Worm (Caenorhabditis elegans) whole organism, L1 larva: Measurements from ENCODE around the gene K06A4.7.

Experiments used
- C04F5.9 ChIP-seq: sonication (generic microtip); optimal IDR thresholded peaks from 2 replicates; lab custom pipeline; 2016; ENCODE audit warnings: missing genetic modification characterization, missing compliant biosample characterization
- F16B12.6 ChIP-seq: fragments of 150-350 bp; optimal IDR thresholded peaks from 2 replicates; lab custom pipeline; 2014; ENCODE audit warnings: missing biosample characterization, missing genetic modification characterization
- Y116A8C.19 ChIP-seq: sonication (generic microtip); optimal IDR thresholded peaks from 2 replicates; lab custom pipeline; 2016; ENCODE audit warnings: missing compliant biosample characterization, missing genetic modification characterization, borderline replicate concordance
- aha-1 ChIP-seq: fragments of 150-350 bp; optimal IDR thresholded peaks from 2 replicates; lab custom pipeline; 2014; ENCODE audit warnings: missing biosample characterization, missing genetic modification characterization
- alr-1 ChIP-seq: fragments of 200-800 bp; sonication (Bioruptor generic); optimal IDR thresholded peaks from 2 replicates; lab custom pipeline; 2018; ENCODE audit warnings: borderline replicate concordance, mild to moderate bottlenecking, missing genetic modification characterization, missing compliant biosample characterization
- aly-2 ChIP-seq: fragments of 150-350 bp; optimal IDR thresholded peaks from 2 replicates; lab custom pipeline; 2014; ENCODE audit warnings: missing biosample characterization, missing genetic modification characterization
- blmp-1 ChIP-seq: fragments of 150-350 bp; optimal IDR thresholded peaks from 2 replicates; lab custom pipeline; 2014; ENCODE audit warnings: missing biosample characterization, missing genetic modification characterization
- ceh-63 ChIP-seq: fragments of 200-800 bp; sonication (Bioruptor generic); optimal IDR thresholded peaks from 2 replicates; lab custom pipeline; 2018; ENCODE audit warnings: mild to moderate bottlenecking, missing genetic modification characterization, missing compliant biosample characterization
- ceh-82 ChIP-seq, 3 experiments: fragments of 150-350 bp in 1 of 3; sonication (generic microtip) in 2 of 3; optimal IDR thresholded peaks; 2 replicates each; lab custom pipeline; 2014 to 2017; ENCODE audit warnings: missing biosample characterization in 3 of 3, missing genetic modification characterization in 3 of 3
- ceh-90 ChIP-seq: sonication (generic microtip); optimal IDR thresholded peaks from 2 replicates; lab custom pipeline; 2016; ENCODE audit warnings: missing genetic modification characterization, missing compliant biosample characterization
- ces-1 ChIP-seq: fragments of 150-350 bp; optimal IDR thresholded peaks from 2 replicates; lab custom pipeline; 2014; ENCODE audit warnings: missing biosample characterization, missing genetic modification reagents, missing genetic modification characterization
- dsc-1 ChIP-seq: sonication (generic microtip); optimal IDR thresholded peaks from 2 replicates; lab custom pipeline; 2016; ENCODE audit warnings: mild to moderate bottlenecking, missing genetic modification characterization, missing compliant biosample characterization
- efl-3 ChIP-seq: fragments of 200-800 bp; sonication (Bioruptor generic); optimal IDR thresholded peaks from 2 replicates; lab custom pipeline; 2018; ENCODE audit warnings: mild to moderate bottlenecking, missing genetic modification characterization, missing compliant biosample characterization
- egl-13 ChIP-seq: sonication (generic microtip); optimal IDR thresholded peaks from 2 replicates; lab custom pipeline; 2016; ENCODE audit warnings: missing genotype, missing genetic modification reagents, missing genetic modification characterization, missing compliant biosample characterization
- egl-27 ChIP-seq, 2 experiments: fragments of 150-350 bp in 1 of 2; sonication (generic microtip); optimal IDR thresholded peaks; 3 replicates each; lab custom pipeline; 2017 to 2018; ENCODE audit warnings: missing biosample characterization in 2 of 2, missing genetic modification characterization in 2 of 2, missing genetic modification reagents in 2 of 2
- elt-2 ChIP-seq: sonication (generic microtip); optimal IDR thresholded peaks from 2 replicates; lab custom pipeline; 2016; ENCODE audit warnings: missing genetic modification characterization, mild to moderate bottlenecking, inconsistent platforms, missing compliant biosample characterization, missing genetic modification reagents
- elt-3 ChIP-seq, 6 experiments: fragments of 150-350 bp in 1 of 6; sonication (generic microtip); optimal IDR thresholded peaks; 2 replicates each; lab custom pipeline; 2017 to 2018; ENCODE audit warnings: missing biosample characterization in 6 of 6, missing genetic modification characterization in 6 of 6, inconsistent platforms in 1 of 6
- fkh-4 ChIP-seq: sonication (generic microtip); optimal IDR thresholded peaks from 2 replicates; lab custom pipeline; 2016; ENCODE audit warnings: missing compliant biosample characterization, missing genetic modification characterization, borderline replicate concordance
- fkh-8 ChIP-seq: sonication (generic microtip); optimal IDR thresholded peaks from 2 replicates; lab custom pipeline; 2016; ENCODE audit warnings: mild to moderate bottlenecking, missing genetic modification characterization, missing compliant biosample characterization
- hlh-17 ChIP-seq: fragments of 200-800 bp; sonication (Bioruptor generic); optimal IDR thresholded peaks from 2 replicates; lab custom pipeline; 2018; ENCODE audit warnings: missing genetic modification characterization, mild to moderate bottlenecking, missing compliant biosample characterization, moderate library complexity, borderline replicate concordance
- irx-1 ChIP-seq: sonication (generic microtip); optimal IDR thresholded peaks from 2 replicates; lab custom pipeline; 2016; ENCODE audit warnings: missing genetic modification characterization, missing compliant biosample characterization
- isw-1 ChIP-seq: fragments of 200-800 bp; sonication (Bioruptor generic); IDR thresholded peaks from 2 replicates; pipeline ENCODE4 v1.3.6; 2022; ENCODE audit warnings: missing genetic modification characterization, missing compliant biosample characterization
- jun-1 ChIP-seq: fragments of 150-350 bp; optimal IDR thresholded peaks from 2 replicates; lab custom pipeline; 2014; ENCODE audit warnings: missing biosample characterization, missing genetic modification reagents, missing genetic modification characterization
- lin-13 ChIP-seq: fragments of 150-350 bp; optimal IDR thresholded peaks from 2 replicates; lab custom pipeline; 2014; ENCODE audit warnings: missing biosample characterization, missing genetic modification reagents, missing genetic modification characterization
- lin-35 ChIP-seq, 2 experiments: fragments of 150-350 bp; optimal IDR thresholded peaks; 2 replicates each; lab custom pipeline; 2014; ENCODE audit warnings: missing biosample characterization in 2 of 2, missing genetic modification characterization in 2 of 2, missing genetic modification reagents in 2 of 2
- lin-39 ChIP-seq: fragments of 150-350 bp; optimal IDR thresholded peaks from 2 replicates; lab custom pipeline; 2014; ENCODE audit warnings: missing biosample characterization, missing genetic modification reagents, missing genetic modification characterization
- lsy-2 ChIP-seq, 2 experiments: fragments of 150-350 bp; optimal IDR thresholded peaks; 2 replicates each; lab custom pipeline; 2014; ENCODE audit warnings: missing biosample characterization in 2 of 2, missing genetic modification characterization in 2 of 2
- mab-9 ChIP-seq: fragments of 200-800 bp; sonication (Bioruptor generic); IDR thresholded peaks from 2 replicates; pipeline ENCODE4 v1.3.6; 2022; ENCODE audit warnings: missing genetic modification reagents, missing genetic modification characterization, missing compliant biosample characterization
- mef-2 ChIP-seq: fragments of 150-350 bp; optimal IDR thresholded peaks from 2 replicates; lab custom pipeline; 2014; ENCODE audit warnings: missing biosample characterization, missing genetic modification characterization
- nhr-12 ChIP-seq: sonication (generic microtip); optimal IDR thresholded peaks from 2 replicates; lab custom pipeline; 2017; ENCODE audit warnings: missing biosample characterization, missing genetic modification characterization
- nhr-28 ChIP-seq: fragments of 150-350 bp; optimal IDR thresholded peaks from 2 replicates; lab custom pipeline; 2014; ENCODE audit warnings: missing biosample characterization, missing genetic modification characterization
- nhr-47 ChIP-seq: sonication (generic microtip); optimal IDR thresholded peaks from 2 replicates; lab custom pipeline; 2016; ENCODE audit warnings: mild to moderate bottlenecking, missing genetic modification characterization, moderate library complexity, missing compliant biosample characterization
- nhr-71 ChIP-seq: sonication (generic microtip); optimal IDR thresholded peaks from 2 replicates; lab custom pipeline; 2016; ENCODE audit warnings: mild to moderate bottlenecking, missing genetic modification characterization, moderate library complexity, missing compliant biosample characterization
- nhr-76 ChIP-seq: sonication (generic microtip); optimal IDR thresholded peaks from 2 replicates; lab custom pipeline; 2017; ENCODE audit warnings: missing biosample characterization, missing genetic modification characterization
- nhr-84 ChIP-seq: sonication (generic microtip); optimal IDR thresholded peaks from 2 replicates; lab custom pipeline; 2017; ENCODE audit warnings: missing biosample characterization, missing genetic modification characterization
- nhr-90 ChIP-seq: sonication (generic microtip); optimal IDR thresholded peaks from 2 replicates; lab custom pipeline; 2016; ENCODE audit warnings: mild to moderate bottlenecking, missing genetic modification characterization, missing compliant biosample characterization; ENCODE audit not compliant: poor library complexity
- pax-3 ChIP-seq: fragments of 200-800 bp; sonication (Bioruptor generic); optimal IDR thresholded peaks from 2 replicates; lab custom pipeline; 2018; ENCODE audit warnings: mild to moderate bottlenecking, missing genetic modification characterization, moderate library complexity, missing compliant biosample characterization
- rnt-1 ChIP-seq: sonication (generic microtip); optimal IDR thresholded peaks from 2 replicates; lab custom pipeline; 2016; ENCODE audit warnings: mild to moderate bottlenecking, missing genetic modification characterization, moderate library complexity, missing compliant biosample characterization
- skn-1 ChIP-seq: fragments of 150-350 bp; optimal IDR thresholded peaks from 2 replicates; lab custom pipeline; 2014; ENCODE audit warnings: missing biosample characterization, missing genetic modification characterization
- sox-4 ChIP-seq: sonication (generic microtip); optimal IDR thresholded peaks from 2 replicates; lab custom pipeline; 2016; ENCODE audit warnings: missing genetic modification characterization, missing compliant biosample characterization
- swsn-7 ChIP-seq: sonication (generic microtip); optimal IDR thresholded peaks from 2 replicates; lab custom pipeline; 2016; ENCODE audit warnings: missing genetic modification characterization, missing compliant biosample characterization
- tlp-1 ChIP-seq: fragments of 150-350 bp; optimal IDR thresholded peaks from 2 replicates; lab custom pipeline; 2014; ENCODE audit warnings: missing biosample characterization, missing genetic modification characterization
- unc-30 ChIP-seq: sonication (generic microtip); optimal IDR thresholded peaks from 2 replicates; lab custom pipeline; 2017; ENCODE audit warnings: missing biosample characterization, missing genetic modification characterization
- zip-4 ChIP-seq: fragments of 200-800 bp; sonication (Bioruptor generic); optimal IDR thresholded peaks from 2 replicates; lab custom pipeline; 2018; ENCODE audit warnings: mild to moderate bottlenecking, missing genetic modification characterization, moderate library complexity, missing compliant biosample characterization

Gene K06A4.7

DNA sequence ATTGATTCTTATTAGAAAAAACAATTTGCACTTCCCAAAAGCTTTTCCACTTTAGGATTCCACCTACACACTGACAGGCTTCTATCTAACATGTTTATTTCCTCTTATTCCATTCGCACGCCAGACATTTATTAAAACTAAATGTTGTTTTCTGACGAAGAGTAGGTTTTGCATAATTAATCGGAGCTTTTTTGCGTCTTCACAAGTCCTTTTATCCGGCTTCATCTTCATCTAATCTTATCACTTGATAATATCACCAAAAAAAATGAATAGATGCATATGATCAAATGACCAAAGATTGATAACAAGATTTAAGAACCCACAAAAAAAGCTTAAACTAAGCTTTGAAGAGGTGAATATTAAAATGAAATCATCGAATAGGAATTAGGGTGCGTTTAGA is 25.8 kb downstream of the K06A4.7 start:
- no peak for TF ChIP-seq ceh-82 (tag; optimal IDR thresholded peaks at IDR 0.05; lab: Kevin White, UChicago)
- TF ChIP-seq pax-3 (tag; lab: Kevin White, UChicago), result peak; percentile 80
- no peak for TF ChIP-seq lin-39 (tag; lab: Kevin White, UChicago)
- no peak for TF ChIP-seq lsy-2 (tag; optimal IDR thresholded peaks at IDR 0.05; lab: Kevin White, UChicago)
- no peak for TF ChIP-seq ces-1 (GFP tag; lab: Kevin White, UChicago)
- no peak for TF ChIP-seq F16B12.6
- TF ChIP-seq sox-4 (tag; lab: Kevin White, UChicago), result peak; percentile 45
- peak; percentile 47 for TF ChIP-seq egl-13 (tag; lab: Kevin White, UChicago)
- peak; percentile 16 for TF ChIP-seq fkh-8
- TF ChIP-seq nhr-71 (tag; lab: Kevin White, UChicago), result peak; percentile 35
- TF ChIP-seq mab-9 (GFP tag; lab: Robert Waterston, UW), result no peak
- peak; percentile 52 for TF ChIP-seq fkh-4 (tag; lab: Kevin White, UChicago)
- TF ChIP-seq rnt-1 (tag; lab: Kevin White, UChicago), result no peak
- TF ChIP-seq elt-3 (tag; optimal IDR thresholded peaks at IDR 0.05; lab: Kevin White, UChicago), result no peak
- TF ChIP-seq dsc-1, result peak; percentile 98
- peak; percentile 22 for TF ChIP-seq nhr-47
- TF ChIP-seq ceh-63 (GFP tag; lab: Kevin White, UChicago), result no peak

DNA sequence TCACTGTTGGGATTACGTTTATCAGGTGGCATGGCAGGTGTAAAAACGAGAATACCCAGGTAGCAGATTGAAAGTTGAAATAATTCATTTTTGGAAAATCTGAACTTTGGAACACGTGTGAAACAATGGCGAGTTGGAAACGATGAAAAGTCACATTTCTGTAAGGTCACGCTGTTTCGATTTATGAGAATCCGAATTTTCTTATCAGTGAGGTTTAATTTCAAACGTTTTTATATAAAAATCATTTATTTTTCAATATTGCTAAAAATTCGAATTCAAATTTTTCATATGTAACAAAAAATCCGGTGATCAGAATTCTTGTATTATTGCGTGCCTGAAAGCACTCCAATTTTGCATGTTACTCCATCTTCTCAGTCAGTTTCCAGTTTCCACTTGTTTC is 28.7 kb downstream of the K06A4.7 start, which contains the start of gene F07D3.3:
Gene F07D3.3, minus strand, starts transcription at position 101 of the 400 bp plus-strand sequence.
- no peak for TF ChIP-seq ces-1 (GFP tag; lab: Kevin White, UChicago)
- no peak for TF ChIP-seq jun-1
- TF ChIP-seq hlh-17, result no peak
- no peak for TF ChIP-seq mef-2 (tag; lab: Kevin White, UChicago)
- TF ChIP-seq nhr-28, result no peak
- TF ChIP-seq aha-1, result no peak
- TF ChIP-seq C04F5.9 (tag; lab: Kevin White, UChicago), result no peak
- no peak for TF ChIP-seq skn-1
- no peak for TF ChIP-seq tlp-1 (tag; lab: Kevin White, UChicago)
- no peak for TF ChIP-seq fkh-4 (tag; lab: Kevin White, UChicago)
- no peak for TF ChIP-seq irx-1 (tag; lab: Kevin White, UChicago)
- TF ChIP-seq swsn-7, result no peak
- no peak for TF ChIP-seq lin-35 (GFP tag; optimal IDR thresholded peaks at IDR 0.05; lab: Kevin White, UChicago)
- TF ChIP-seq fkh-8, result no peak
- no peak for TF ChIP-seq egl-27 (tag; optimal IDR thresholded peaks at IDR 0.05; lab: Kevin White, UChicago)
- no peak for TF ChIP-seq isw-1

DNA sequence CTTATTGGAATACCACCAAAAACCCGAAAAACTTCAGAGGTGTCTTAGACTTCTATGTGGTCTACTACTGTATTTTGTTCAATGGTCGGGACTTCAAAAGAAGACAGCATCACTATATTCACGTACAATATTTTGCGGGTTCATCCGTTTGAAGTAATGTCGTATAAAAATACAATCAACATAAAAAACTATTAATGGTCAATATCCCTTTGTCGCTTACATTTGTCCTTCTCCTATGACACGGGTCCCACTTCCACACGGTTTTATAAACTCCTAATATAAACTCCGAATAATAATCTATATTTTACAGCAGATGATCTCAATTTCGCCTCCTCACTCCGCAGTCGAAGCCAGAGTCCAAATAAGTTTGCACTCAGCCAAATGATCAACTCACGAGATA is 33.8 kb downstream of the K06A4.7 start:
- TF ChIP-seq nhr-84 (tag; lab: Kevin White, UChicago), result no peak
- TF ChIP-seq egl-13 (tag; lab: Kevin White, UChicago), result no peak
- no peak for TF ChIP-seq aha-1
- no peak for TF ChIP-seq blmp-1 (tag; lab: Kevin White, UChicago)
- TF ChIP-seq elt-3 (tag; optimal IDR thresholded peaks at IDR 0.05; lab: Kevin White, UChicago), result no peak
- no peak for TF ChIP-seq unc-30
- no peak for TF ChIP-seq lin-13 (GFP tag; lab: Kevin White, UChicago)
- TF ChIP-seq ceh-90 (tag; lab: Kevin White, UChicago), result no peak
- no peak for TF ChIP-seq zip-4
- no peak for TF ChIP-seq aly-2 (tag; lab: Kevin White, UChicago)

DNA sequence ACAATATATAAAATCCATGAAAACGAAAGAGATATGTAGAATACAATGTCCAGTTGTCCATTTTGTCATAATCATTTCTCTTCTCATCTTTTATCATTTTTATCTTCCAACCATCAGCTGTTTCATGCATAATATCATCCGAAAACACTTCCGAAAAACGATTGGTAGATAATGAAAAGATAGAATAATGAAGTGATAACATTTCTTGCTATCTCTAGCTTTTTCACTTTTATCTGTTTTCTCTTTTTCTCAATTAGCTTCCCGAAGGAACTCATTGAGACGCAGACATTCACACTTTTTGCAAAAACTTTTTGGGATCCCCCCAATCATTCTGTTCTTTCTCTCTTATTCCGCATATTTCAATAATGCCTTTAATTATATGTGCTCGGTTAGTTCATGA is 37.4 kb downstream of the K06A4.7 start:
- no peak for TF ChIP-seq efl-3 (GFP tag; lab: Kevin White, UChicago)
- no peak for TF ChIP-seq nhr-76
- no peak for TF ChIP-seq nhr-12 (tag; lab: Kevin White, UChicago)
- TF ChIP-seq blmp-1 (tag; lab: Kevin White, UChicago), result peak; percentile 95
- no peak for TF ChIP-seq nhr-90 (tag; lab: Kevin White, UChicago)
- no peak for TF ChIP-seq unc-30
- no peak for TF ChIP-seq Y116A8C.19 (tag; lab: Kevin White, UChicago)
- TF ChIP-seq alr-1 (tag; lab: Kevin White, UChicago), result no peak
- TF ChIP-seq elt-2 (tag; lab: Kevin White, UChicago), result peak; percentile 60
- peak in 1 of 6 experiments; percentile 31 for TF ChIP-seq elt-3 (tag; optimal IDR thresholded peaks at IDR 0.05; lab: Kevin White, UChicago)
